Worm (Caenorhabditis elegans) whole organism, L2 larva: ENCODE results near the gene R05H10.3.

Experiments used
- C34F6.9 ChIP-seq: fragments of 150-350 bp; optimal IDR thresholded peaks from 2 replicates; lab custom pipeline; 2014; ENCODE audit warnings: missing biosample characterization, missing genetic modification characterization
- Y55F3AM.14 ChIP-seq: fragments of 200-800 bp; sonication (Bioruptor generic); optimal IDR thresholded peaks from 2 replicates; lab custom pipeline; 2018; ENCODE audit warnings: mild to moderate bottlenecking, missing genetic modification characterization, missing compliant biosample characterization
- ZK546.5 ChIP-seq: sonication (generic microtip); optimal IDR thresholded peaks from 2 replicates; lab custom pipeline; 2017; ENCODE audit warnings: missing biosample characterization, missing genetic modification characterization
- aly-2 ChIP-seq: fragments of 150-350 bp; optimal IDR thresholded peaks from 2 replicates; lab custom pipeline; 2014; ENCODE audit warnings: missing biosample characterization, missing genetic modification characterization
- ama-1 ChIP-seq: fragments of 150-350 bp; optimal IDR thresholded peaks from 2 replicates; lab custom pipeline; 2018; ENCODE audit warnings: inconsistent platforms
- blmp-1 ChIP-seq: sonication (generic microtip); optimal IDR thresholded peaks from 2 replicates; lab custom pipeline; 2017; ENCODE audit warnings: missing genetic modification characterization, mild to moderate bottlenecking, missing compliant biosample characterization, antibody characterized with exemption, moderate library complexity; ENCODE audit not compliant: insufficient read depth
- ceh-82 ChIP-seq: fragments of 150-350 bp; optimal IDR thresholded peaks from 2 replicates; lab custom pipeline; 2014; ENCODE audit warnings: missing biosample characterization, missing genetic modification characterization
- dmd-4 ChIP-seq: sonication (generic microtip); optimal IDR thresholded peaks from 2 replicates; lab custom pipeline; 2017; ENCODE audit warnings: missing biosample characterization, missing genetic modification characterization
- egl-27 ChIP-seq: sonication (generic microtip); optimal IDR thresholded peaks from 3 replicates; lab custom pipeline; 2017; ENCODE audit warnings: missing biosample characterization, missing genetic modification reagents, missing genetic modification characterization
- elt-1 ChIP-seq: fragments of 150-350 bp; optimal IDR thresholded peaks from 2 replicates; lab custom pipeline; 2014; ENCODE audit warnings: missing biosample characterization, missing genetic modification characterization
- elt-3 ChIP-seq: sonication (generic microtip); optimal IDR thresholded peaks from 2 replicates; lab custom pipeline; 2017; ENCODE audit warnings: missing biosample characterization, missing genetic modification characterization
- gmeb-1 ChIP-seq: fragments of 150-350 bp; optimal IDR thresholded peaks from 2 replicates; lab custom pipeline; 2014; ENCODE audit warnings: missing biosample characterization, missing genetic modification characterization
- lin-11 ChIP-seq: fragments of 150-350 bp; sonication (generic microtip); optimal IDR thresholded peaks from 2 replicates; lab custom pipeline; 2014; ENCODE audit warnings: missing biosample characterization, missing genetic modification characterization, inconsistent platforms, mixed read lengths
- lin-13 ChIP-seq: fragments of 150-350 bp; optimal IDR thresholded peaks from 2 replicates; lab custom pipeline; 2014; ENCODE audit warnings: missing biosample characterization, missing genetic modification reagents, missing genetic modification characterization
- lin-39 ChIP-seq: fragments of 150-350 bp; optimal IDR thresholded peaks from 2 replicates; lab custom pipeline; 2014; ENCODE audit warnings: missing biosample characterization, missing genetic modification reagents, missing genetic modification characterization
- mbf-1 ChIP-seq: sonication (generic microtip); optimal IDR thresholded peaks from 2 replicates; lab custom pipeline; 2017; ENCODE audit warnings: missing biosample characterization, missing genetic modification characterization
- nhr-11 ChIP-seq: fragments of 150-350 bp; optimal IDR thresholded peaks from 2 replicates; lab custom pipeline; 2014; ENCODE audit warnings: missing biosample characterization, missing genetic modification characterization
- nhr-12 ChIP-seq: fragments of 150-350 bp; optimal IDR thresholded peaks from 2 replicates; lab custom pipeline; 2014; ENCODE audit warnings: missing biosample characterization, missing genetic modification characterization
- nhr-129 ChIP-seq: fragments of 150-350 bp; optimal IDR thresholded peaks from 2 replicates; lab custom pipeline; 2014; ENCODE audit warnings: missing biosample characterization, missing genetic modification characterization
- nhr-23 ChIP-seq: fragments of 150-350 bp; optimal IDR thresholded peaks from 2 replicates; lab custom pipeline; 2014; ENCODE audit warnings: missing biosample characterization, missing genetic modification reagents, missing genetic modification characterization
- nhr-25 ChIP-seq: fragments of 150-350 bp; sonication (generic microtip); optimal IDR thresholded peaks from 3 replicates; lab custom pipeline; 2014; ENCODE audit warnings: missing biosample characterization, missing genetic modification characterization
- nhr-6 ChIP-seq: fragments of 150-350 bp; optimal IDR thresholded peaks from 2 replicates; lab custom pipeline; 2014; ENCODE audit warnings: missing biosample characterization, missing genetic modification characterization
- nhr-77 ChIP-seq: fragments of 150-350 bp; optimal IDR thresholded peaks from 2 replicates; lab custom pipeline; 2014; ENCODE audit warnings: missing biosample characterization, missing genetic modification characterization
- sem-4 ChIP-seq: fragments of 150-350 bp; optimal IDR thresholded peaks from 2 replicates; lab custom pipeline; 2014; ENCODE audit warnings: missing biosample characterization, missing genetic modification reagents, missing genetic modification characterization
- skn-1 ChIP-seq: sonication (generic microtip); optimal IDR thresholded peaks from 2 replicates; lab custom pipeline; 2017; ENCODE audit warnings: missing biosample characterization, missing genetic modification characterization
- sma-3 ChIP-seq: sonication (generic microtip); optimal IDR thresholded peaks from 2 replicates; lab custom pipeline; 2016; ENCODE audit warnings: missing genetic modification reagents, missing genetic modification characterization, missing compliant biosample characterization
- sma-9 ChIP-seq, 2 experiments: fragments of 150-350 bp in 1 of 2; sonication (generic microtip) in 1 of 2; optimal IDR thresholded peaks; 2 replicates each; lab custom pipeline; 2014 to 2016; ENCODE audit warnings: missing genetic modification characterization in 2 of 2, mild to moderate bottlenecking in 1 of 2, missing biosample characterization in 1 of 2, missing compliant biosample characterization in 1 of 2, missing genetic modification reagents in 1 of 2, moderate library complexity in 1 of 2
- snpc-4 ChIP-seq: fragments of 150-350 bp; optimal IDR thresholded peaks from 2 replicates; lab custom pipeline; 2014; ENCODE audit warnings: missing biosample characterization, missing genetic modification characterization
- unc-39 ChIP-seq: fragments of 150-350 bp; optimal IDR thresholded peaks from 2 replicates; lab custom pipeline; 2014; ENCODE audit warnings: missing biosample characterization, missing genetic modification characterization
- unc-55 ChIP-seq: fragments of 150-350 bp; sonication (generic microtip); optimal IDR thresholded peaks from 3 replicates; lab custom pipeline; 2014; ENCODE audit warnings: missing biosample characterization, missing genetic modification reagents, missing genetic modification characterization
- zag-1 ChIP-seq: fragments of 150-350 bp; optimal IDR thresholded peaks from 2 replicates; lab custom pipeline; 2014; ENCODE audit warnings: missing biosample characterization, missing genetic modification characterization

R05H10.3 gene

ce11 chrII:14910307-14910706, 40.6 kb downstream of the R05H10.3 start, which contains the start of gene R03C1.1:
Gene R03C1.1, minus strand, starts transcription at chrII:14910407.
- TF ChIP-seq zag-1 (tag; lab: Kevin White, UChicago) (no peak), sem-4 (tag; lab: Kevin White, UChicago) (no peak), nhr-12 (tag; lab: Kevin White, UChicago) (no peak), unc-39 (no peak), ZK546.5 (tag; lab: Kevin White, UChicago) (no peak), dmd-4 (tag; lab: Kevin White, UChicago) (no peak), unc-55 (GFP tag; lab: Kevin White, UChicago) (no peak), lin-39 (tag; lab: Kevin White, UChicago) (no peak)

ce11 chrII:14916848-14917247, 47.1 kb downstream of the R05H10.3 start:
- no peak for TF ChIP-seq unc-55 (GFP tag; lab: Kevin White, UChicago)
- no peak for TF ChIP-seq unc-39
- no peak for TF ChIP-seq nhr-6 (tag; lab: Kevin White, UChicago)
- no peak for TF ChIP-seq sma-9 (GFP tag; optimal IDR thresholded peaks at IDR 0.05; lab: Kevin White, UChicago)
- TF ChIP-seq sma-9 (tag; optimal IDR thresholded peaks at IDR 0.05; lab: Kevin White, UChicago) = no peak
- no peak for TF ChIP-seq skn-1 (tag; lab: Kevin White, UChicago)
- TF ChIP-seq elt-3 (tag; lab: Kevin White, UChicago) = no peak
- no peak for TF ChIP-seq elt-1 (tag; lab: Kevin White, UChicago)
- no peak for TF ChIP-seq ama-1 (lab: Kevin White, UChicago)
- peak; percentile 80 for TF ChIP-seq snpc-4 (tag; lab: Kevin White, UChicago)
- no peak for TF ChIP-seq ZK546.5 (tag; lab: Kevin White, UChicago)
- TF ChIP-seq nhr-25 (tag; lab: Kevin White, UChicago) = no peak
- no peak for TF ChIP-seq C34F6.9 (tag; lab: Kevin White, UChicago)
- TF ChIP-seq nhr-129 (tag; lab: Kevin White, UChicago) = peak; percentile 66

- TF ChIP-seq C34F6.9 (tag; lab: Kevin White, UChicago) (no peak), nhr-129 (tag; lab: Kevin White, UChicago) (no peak), lin-39 (tag; lab: Kevin White, UChicago) (no peak), ceh-82 (tag; lab: Kevin White, UChicago) (no peak), nhr-11 (tag; lab: Kevin White, UChicago) (no peak), lin-13 (GFP tag; lab: Kevin White, UChicago) (no peak), skn-1 (tag; lab: Kevin White, UChicago) (no peak), nhr-23 (tag; lab: Kevin White, UChicago) (no peak), gmeb-1 (tag; lab: Kevin White, UChicago) (no peak), Y55F3AM.14 (GFP tag; lab: Kevin White, UChicago) (no peak), blmp-1 (tag; lab: Kevin White, UChicago) (no peak), zag-1 (tag; lab: Kevin White, UChicago) (no peak), lin-11 (tag; lab: Kevin White, UChicago) (no peak), nhr-77 (tag; lab: Kevin White, UChicago) (no peak), ZK546.5 (tag; lab: Kevin White, UChicago) (no peak), egl-27 (no peak)
- TF ChIP-seq, all 48 proteins: peak for 0
Observed at ce11 chrII:14919148-14919755, 49.5 kb downstream of the R05H10.3 start, which contains the start of gene pde-3. Gene pde-3, plus strand, starts transcription at chrII:14919705.

- TF ChIP-seq sma-3 (peak; percentile 51), nhr-23 (tag; lab: Kevin White, UChicago) (no peak), ZK546.5 (tag; lab: Kevin White, UChicago) (no peak), C34F6.9 (tag; lab: Kevin White, UChicago) (no peak), gmeb-1 (tag; lab: Kevin White, UChicago) (no peak), aly-2 (no peak), mbf-1 (tag; lab: Kevin White, UChicago) (no peak), ceh-82 (tag; lab: Kevin White, UChicago) (no peak), elt-3 (tag; lab: Kevin White, UChicago) (no peak), sma-9 (GFP tag; optimal IDR thresholded peaks at IDR 0.05; lab: Kevin White, UChicago) (no peak), sma-9 (tag; optimal IDR thresholded peaks at IDR 0.05; lab: Kevin White, UChicago) (no peak), nhr-12 (tag; lab: Kevin White, UChicago) (no peak), snpc-4 (tag; lab: Kevin White, UChicago) (peak; percentile 88), lin-39 (tag; lab: Kevin White, UChicago) (no peak), nhr-25 (tag; lab: Kevin White, UChicago) (no peak)
Observed at ce11 chrII:14928766-14929165, 59.0 kb downstream of the R05H10.3 start.
